Worm (Caenorhabditis elegans) whole organism, L1 larva: Measurements from ENCODE around the gene mlt-11.

Experiments used
- egl-27 ChIP-seq, 2 experiments: fragments of 150-350 bp in 1 of 2; sonication (generic microtip); optimal IDR thresholded peaks; 3 replicates each; lab custom pipeline; 2017 to 2018; ENCODE audit warnings: missing biosample characterization in 2 of 2, missing genetic modification characterization in 2 of 2, missing genetic modification reagents in 2 of 2
- fkh-10 ChIP-seq: sonication (generic microtip); optimal IDR thresholded peaks from 2 replicates; lab custom pipeline; 2017; ENCODE audit warnings: missing biosample characterization, missing genetic modification reagents, missing genetic modification characterization
- lin-15B ChIP-seq: fragments of 150-350 bp; sonication (generic microtip); optimal IDR thresholded peaks from 3 replicates; lab custom pipeline; 2014; ENCODE audit warnings: missing biosample characterization, missing genetic modification characterization
- nhr-19 ChIP-seq: fragments of 200-800 bp; sonication (Bioruptor generic); conservative IDR thresholded peaks from 2 replicates; pipeline ENCODE4 v1.3.6; 2022; ENCODE audit warnings: missing genetic modification characterization, missing compliant biosample characterization
- rnt-1 ChIP-seq: sonication (generic microtip); optimal IDR thresholded peaks from 2 replicates; lab custom pipeline; 2016; ENCODE audit warnings: mild to moderate bottlenecking, missing genetic modification characterization, moderate library complexity, missing compliant biosample characterization
- snpc-4 ChIP-seq: fragments of 150-350 bp; optimal IDR thresholded peaks from 2 replicates; lab custom pipeline; 2014; ENCODE audit warnings: missing biosample characterization, missing genetic modification characterization
- zag-1 ChIP-seq: fragments of 150-350 bp; optimal IDR thresholded peaks from 2 replicates; lab custom pipeline; 2014; ENCODE audit warnings: missing biosample characterization, missing genetic modification characterization
- ztf-4 ChIP-seq: fragments of 150-350 bp; optimal IDR thresholded peaks from 2 replicates; lab custom pipeline; 2014; ENCODE audit warnings: missing biosample characterization, missing genetic modification characterization

- no peak for TF ChIP-seq lin-15B (tag; lab: Kevin White, UChicago)
- TF ChIP-seq nhr-19 (GFP tag; lab: Robert Waterston, UW) = no peak
- TF ChIP-seq ztf-4 (tag; lab: Kevin White, UChicago) = no peak
- no peak for TF ChIP-seq snpc-4
- no peak for TF ChIP-seq fkh-10
- no peak for TF ChIP-seq rnt-1 (tag; lab: Kevin White, UChicago)
- TF ChIP-seq zag-1 (tag; lab: Kevin White, UChicago) = no peak
- no peak for TF ChIP-seq egl-27 (tag; optimal IDR thresholded peaks at IDR 0.05; lab: Kevin White, UChicago)
Observed at ce11 chrV:20662474-20662873, 4.5 kb upstream of the mlt-11 start.
